Worm (Caenorhabditis elegans) whole organism, L1 larva: ENCODE measurements around the gene C06C6.9.
"Not testable (repeated sequence)": the region's sequence is repeated elsewhere in the genome, so short reads cannot be mapped to it uniquely, and the experiment has no call there.

Source experiments
- ama-1 ChIP-seq: fragments of 150-350 bp; optimal IDR thresholded peaks from 2 replicates; lab custom pipeline; 2014
- ceh-82 ChIP-seq, 3 experiments: fragments of 150-350 bp in 1 of 3; sonication (generic microtip) in 2 of 3; optimal IDR thresholded peaks; 2 replicates each; lab custom pipeline; 2014 to 2017; ENCODE audit warnings: missing biosample characterization in 3 of 3, missing genetic modification characterization in 3 of 3
- ces-1 ChIP-seq: fragments of 150-350 bp; optimal IDR thresholded peaks from 2 replicates; lab custom pipeline; 2014; ENCODE audit warnings: missing biosample characterization, missing genetic modification reagents, missing genetic modification characterization

DNA sequence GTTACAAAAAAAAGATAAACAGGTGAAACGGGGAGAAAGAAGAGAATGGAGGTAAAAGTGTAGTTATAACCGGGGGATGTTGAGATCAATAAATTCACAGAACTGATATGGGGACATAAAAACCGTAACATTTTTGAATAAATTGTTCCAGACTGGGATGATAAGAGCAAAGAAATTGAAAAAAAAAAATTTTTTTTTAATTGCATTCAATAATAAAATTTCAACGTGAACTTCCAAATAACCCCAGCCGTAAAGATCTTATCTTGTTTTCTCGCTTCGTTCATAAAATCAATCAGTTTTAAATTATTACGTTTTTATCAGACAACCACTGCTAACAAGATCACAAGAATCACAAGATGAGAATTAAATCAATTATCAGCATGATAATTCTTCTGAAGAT is 4.7 kb downstream of the C06C6.9 start, which contains the start of gene C06C6.7:
- not testable (repeated sequence) for TF ChIP-seq ama-1 (lab: Kevin White, UChicago); ceh-82 (tag; optimal IDR thresholded peaks at IDR 0.05; lab: Kevin White, UChicago); ces-1 (GFP tag; lab: Kevin White, UChicago)
